Fruit fly (Drosophila melanogaster) whole organism, adult: ENCODE measurements around the gene mRpS21.
A peak's percentile ranks its signal among the peaks of the same experiment; 100 is the strongest.

Source experiments
- CG11617 ChIP-seq: fragments of 200-800 bp; sonication (Bioruptor generic); optimal IDR thresholded peaks from 2 replicates; lab custom pipeline; 2017; ENCODE audit warnings: mild to moderate bottlenecking, missing biosample characterization, missing genetic modification reagents, missing genetic modification characterization
- CG12768 ChIP-seq: fragments of 200-800 bp; sonication (Bioruptor generic); optimal IDR thresholded peaks from 2 replicates; lab custom pipeline; 2017; ENCODE audit warnings: missing biosample characterization, missing genetic modification characterization, mild to moderate bottlenecking, moderate library complexity, missing genetic modification reagents
- CG14711 ChIP-seq: fragments of 200-800 bp; sonication (Bioruptor generic); optimal IDR thresholded peaks from 2 replicates; lab custom pipeline; 2018; ENCODE audit warnings: missing biosample characterization, mild to moderate bottlenecking, missing genetic modification characterization, moderate library complexity
- CG1620 ChIP-seq: fragments of 200-800 bp; sonication (Bioruptor generic); optimal IDR thresholded peaks from 2 replicates; lab custom pipeline; 2016; ENCODE audit warnings: missing biosample characterization, missing genetic modification characterization
- CG33017 ChIP-seq: fragments of 200-800 bp; sonication (Bioruptor generic); optimal IDR thresholded peaks from 2 replicates; lab custom pipeline; 2018; ENCODE audit warnings: missing biosample characterization, mild to moderate bottlenecking, missing genetic modification characterization, moderate library complexity
- CG5204 ChIP-seq: fragments of 200-800 bp; sonication (Bioruptor generic); optimal IDR thresholded peaks from 2 replicates; lab custom pipeline; 2016; ENCODE audit warnings: missing biosample characterization, missing genetic modification characterization
- CG7045 ChIP-seq: fragments of 200-800 bp; sonication (Bioruptor generic); optimal IDR thresholded peaks from 2 replicates; lab custom pipeline; 2017; ENCODE audit warnings: missing biosample characterization, mild to moderate bottlenecking, missing genetic modification characterization
- CG7101 ChIP-seq: fragments of 200-800 bp; sonication (Bioruptor generic); optimal IDR thresholded peaks from 2 replicates; lab custom pipeline; 2018; ENCODE audit warnings: missing biosample characterization, mild to moderate bottlenecking, missing genetic modification characterization, moderate library complexity
- Clk ChIP-seq: fragments of 200-800 bp; sonication (Bioruptor generic); optimal IDR thresholded peaks from 2 replicates; lab custom pipeline; 2017; ENCODE audit warnings: missing biosample characterization, missing genetic modification characterization
- Crg-1 ChIP-seq: fragments of 200-800 bp; sonication (Bioruptor generic); optimal IDR thresholded peaks from 2 replicates; lab custom pipeline; 2016; ENCODE audit warnings: missing biosample characterization, missing genetic modification characterization
- Hr96 ChIP-seq: fragments of 200-800 bp; sonication (Bioruptor generic); optimal IDR thresholded peaks from 2 replicates; lab custom pipeline; 2016; ENCODE audit warnings: missing biosample characterization, missing genetic modification characterization
- Mnt ChIP-seq: fragments of 200-800 bp; sonication (Bioruptor generic); optimal IDR thresholded peaks from 2 replicates; lab custom pipeline; 2016; ENCODE audit warnings: missing biosample characterization, mild to moderate bottlenecking, missing genetic modification characterization
- bab1 ChIP-seq: fragments of 200-800 bp; sonication (Bioruptor generic); optimal IDR thresholded peaks from 3 replicates; lab custom pipeline; 2019; ENCODE audit warnings: missing biosample characterization, mild to moderate bottlenecking, missing genetic modification characterization, moderate library complexity
- cic ChIP-seq: fragments of 200-800 bp; sonication (Bioruptor generic); optimal IDR thresholded peaks from 2 replicates; lab custom pipeline; 2017; ENCODE audit warnings: missing biosample characterization, mild to moderate bottlenecking, missing genetic modification characterization, moderate library complexity
- cnc ChIP-seq, 2 experiments: fragments of >200 bp; optimal IDR thresholded peaks; 2 replicates each; lab custom pipeline; 2017
- kay ChIP-seq: fragments of 200-800 bp; sonication (Bioruptor generic); peaks from one replicate; lab custom pipeline; 2016; ENCODE audit warnings: missing biosample characterization, missing genetic modification characterization, borderline replicate concordance
- ovo ChIP-seq: fragments of 200-800 bp; sonication (Bioruptor generic); optimal IDR thresholded peaks from 2 replicates; lab custom pipeline; 2016; ENCODE audit warnings: missing biosample characterization, missing genetic modification characterization
- pad ChIP-seq: fragments of 200-800 bp; sonication (Bioruptor generic); optimal IDR thresholded peaks from 3 replicates; lab custom pipeline; 2017; ENCODE audit warnings: missing biosample characterization, missing genetic modification characterization, mild to moderate bottlenecking, moderate library complexity, missing genetic modification reagents
- tj ChIP-seq: fragments of 200-800 bp; sonication (Bioruptor generic); optimal IDR thresholded peaks from 3 replicates; lab custom pipeline; 2017; ENCODE audit warnings: missing biosample characterization, mild to moderate bottlenecking, missing genetic modification characterization, moderate library complexity
- toe ChIP-seq: fragments of 200-800 bp; sonication (Bioruptor generic); optimal IDR thresholded peaks from 2 replicates; lab custom pipeline; 2016; ENCODE audit warnings: missing biosample characterization, missing genetic modification characterization

mRpS21 gene

dm6 chr3R:13364175-13365174 is 17.1 kb downstream of the mRpS21 start, which contains the start of gene Dic1:
TSS of gene Dic1 (plus strand) at chr3R:13364938.
- TF ChIP-seq ovo (GFP tag; lab: Kevin White, UChicago) (peak; percentile 82), CG7045 (peak; percentile 98), CG1620 (GFP tag; lab: Kevin White, UChicago) (peak; percentile 89), Clk (GFP tag; lab: Kevin White, UChicago) (peak; percentile 93), Hr96 (GFP tag; lab: Kevin White, UChicago) (peak; percentile 86), CG7101 (tag; lab: Kevin White, UChicago) (peak; percentile 96), toe (GFP tag; lab: Kevin White, UChicago) (peak; percentile 93), pad (GFP tag; lab: Kevin White, UChicago) (peak; percentile 90), CG5204 (GFP tag; lab: Kevin White, UChicago) (peak; percentile 95), cnc (optimal IDR thresholded peaks at IDR 0.05; lab: Kevin White, UChicago) (no peak), cic (GFP tag; lab: Kevin White, UChicago) (peak; percentile 62), tj (peak; percentile 83), Mnt (peak; percentile 78), CG12768 (peak; percentile 97), CG14711 (tag; lab: Kevin White, UChicago) (peak; percentile 94), Crg-1 (peak; percentile 92), CG11617 (GFP tag; lab: Kevin White, UChicago) (peak; percentile 99), CG33017 (tag; lab: Kevin White, UChicago) (peak; percentile 95), kay (GFP tag; lab: Kevin White, UChicago) (peak; percentile 98), bab1 (GFP tag; lab: Kevin White, UChicago) (peak; percentile 94)

dm6 chr3R:13363347-13363994 is 18.1 kb downstream of the mRpS21 start:
- TF ChIP-seq cnc (optimal IDR thresholded peaks at IDR 0.05; lab: Kevin White, UChicago) (peak in 1 of 2 experiments; percentile 52), pad (GFP tag; lab: Kevin White, UChicago) (peak; percentile 80), CG12768 (no peak), bab1 (GFP tag; lab: Kevin White, UChicago) (no peak), CG7101 (tag; lab: Kevin White, UChicago) (no peak), CG5204 (GFP tag; lab: Kevin White, UChicago) (no peak), kay (GFP tag; lab: Kevin White, UChicago) (peak; percentile 89), ovo (GFP tag; lab: Kevin White, UChicago) (no peak)

- TF ChIP-seq pad (GFP tag; lab: Kevin White, UChicago), result no peak
- TF ChIP-seq CG7101 (tag; lab: Kevin White, UChicago), result no peak
These were observed 21.5 kb downstream of the mRpS21 start for dm6 chr3R:13360108-13360507.

dm6 chr3R:13356960-13357359 is 24.6 kb downstream of the mRpS21 start:
- no peak for TF ChIP-seq Mnt
- TF ChIP-seq cnc (optimal IDR thresholded peaks at IDR 0.05; lab: Kevin White, UChicago), result no peak
- TF ChIP-seq Hr96 (GFP tag; lab: Kevin White, UChicago), result no peak
- TF ChIP-seq ovo (GFP tag; lab: Kevin White, UChicago), result no peak
- no peak for TF ChIP-seq Crg-1
- TF ChIP-seq CG5204 (GFP tag; lab: Kevin White, UChicago), result no peak
- TF ChIP-seq bab1 (GFP tag; lab: Kevin White, UChicago), result no peak
- no peak for TF ChIP-seq CG33017 (tag; lab: Kevin White, UChicago)
- no peak for TF ChIP-seq tj
- TF ChIP-seq Clk (GFP tag; lab: Kevin White, UChicago), result no peak
- no peak for TF ChIP-seq CG7045
- TF ChIP-seq CG11617 (GFP tag; lab: Kevin White, UChicago), result no peak
- TF ChIP-seq CG14711 (tag; lab: Kevin White, UChicago), result no peak
- TF ChIP-seq CG12768, result no peak
- TF ChIP-seq kay (GFP tag; lab: Kevin White, UChicago), result no peak
- TF ChIP-seq toe (GFP tag; lab: Kevin White, UChicago), result no peak

dm6 chr3R:13353373-13353772 is 28.2 kb downstream of the mRpS21 start, which contains the start of gene mthl12:
TSS of gene mthl12 (plus strand) at chr3R:13353673.
- TF ChIP-seq CG14711 (tag; lab: Kevin White, UChicago) (no peak), tj (no peak), CG11617 (GFP tag; lab: Kevin White, UChicago) (no peak), CG7101 (tag; lab: Kevin White, UChicago) (no peak), Crg-1 (no peak), CG12768 (no peak), toe (GFP tag; lab: Kevin White, UChicago) (no peak), pad (GFP tag; lab: Kevin White, UChicago) (no peak), cnc (optimal IDR thresholded peaks at IDR 0.05; lab: Kevin White, UChicago) (no peak), ovo (GFP tag; lab: Kevin White, UChicago) (no peak), CG1620 (GFP tag; lab: Kevin White, UChicago) (no peak), bab1 (GFP tag; lab: Kevin White, UChicago) (no peak)
